Worm (Caenorhabditis elegans): ENCODE data around the gene F08G12.5.

F08G12.5 gene

DNA sequence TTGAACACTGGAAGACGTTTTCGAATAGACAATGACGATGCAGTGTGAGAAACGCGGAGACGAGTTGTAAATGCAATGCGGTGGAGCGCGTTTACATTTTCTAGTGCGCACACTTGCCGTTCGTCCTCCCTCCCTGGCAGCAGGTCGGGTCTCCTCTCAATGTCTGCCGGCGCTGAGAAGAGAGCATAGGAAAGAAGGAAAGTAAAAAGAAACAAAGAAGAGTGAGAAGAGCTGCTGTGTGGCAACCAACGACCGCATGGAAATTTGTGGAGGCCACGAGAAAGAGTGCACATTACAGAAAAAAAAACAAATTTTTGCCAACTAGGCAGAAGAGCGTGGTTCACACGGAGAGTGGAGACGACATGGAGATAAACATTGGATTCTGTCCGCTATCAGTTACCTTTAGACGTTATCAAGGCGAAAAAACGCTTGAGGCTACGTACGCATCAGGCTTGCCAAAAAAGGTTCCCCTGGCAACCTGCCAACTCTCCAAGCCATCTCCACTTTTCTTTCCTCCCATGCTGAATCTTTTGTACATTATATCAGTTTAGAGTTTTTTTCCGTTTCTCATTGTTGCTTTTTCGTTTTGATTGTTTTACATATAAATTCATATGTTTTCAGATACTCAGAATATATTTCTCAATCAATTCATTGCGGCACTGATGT lies 10.3 kb downstream of the F08G12.5 start, which contains the start of the genes snrp-40.1 and F08G12.3 (continued):
- TF ChIP-seq madf-6 (GFP tag; IDR thresholded peaks at IDR 0.05) (peak; percentile 26; the same call in 1 of the 2 replicates), rpc-1 (optimal IDR thresholded peaks at IDR 0.05) (no peak), rpc-1 (tag; optimal IDR thresholded peaks at IDR 0.05) (no peak), ccch-3 (GFP tag; optimal IDR thresholded peaks at IDR 0.05) (no peak)

DNA sequence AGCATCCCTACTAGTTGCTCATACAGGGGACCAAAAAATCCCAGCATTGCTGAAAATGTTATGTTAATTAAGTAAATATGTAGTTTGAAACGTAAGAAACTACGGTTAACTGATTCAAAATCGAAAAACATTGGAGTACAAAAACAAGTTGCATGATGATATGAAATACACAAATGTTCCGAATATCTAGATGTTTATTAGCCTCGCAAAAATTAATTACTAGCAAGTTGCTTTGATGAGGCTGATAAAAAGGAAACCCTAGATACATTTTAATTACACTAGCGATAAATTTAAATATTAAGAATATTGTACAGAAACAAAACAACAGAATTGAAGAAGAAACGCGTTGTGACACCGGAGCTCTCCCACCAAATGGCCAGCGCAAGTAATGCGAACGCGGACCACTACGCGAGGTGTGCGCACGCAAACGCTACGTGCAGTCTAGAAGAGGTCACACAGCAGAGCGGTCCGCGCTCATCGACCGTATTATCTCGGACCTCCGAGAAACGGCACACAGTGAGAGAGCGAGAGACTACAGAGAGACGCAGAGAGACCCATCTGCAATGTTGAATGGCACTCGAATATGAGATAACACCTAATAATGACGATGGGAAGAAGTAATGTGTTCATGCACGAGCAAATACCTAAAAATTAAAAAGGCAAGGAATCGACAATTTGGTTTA lies 13.3 kb downstream of the F08G12.5 start, which contains the start of gene inx-2:
inx-2 (minus strand) TSS at position 51 of the 683 bp plus-strand sequence.
- 0 out of 2 replicates have a peak, but pooled peaks have one; percentile 24 for TF ChIP-seq madf-3 (GFP tag; IDR thresholded peaks at IDR 0.05)
- no peak for TF ChIP-seq K12H6.12 (tag; optimal IDR thresholded peaks at IDR 0.05)
- TF ChIP-seq zfh-2 (GFP tag; conservative IDR thresholded peaks at IDR 0.05): peak; percentile 58; the same call in 1 of the 2 replicates
- TF ChIP-seq F37B4.10 (GFP tag; IDR thresholded peaks at IDR 0.05): 0 out of 2 replicates have a peak, but pooled peaks have one; percentile 28
- TF ChIP-seq K11D2.4 (GFP tag; IDR thresholded peaks at IDR 0.05): 0 out of 2 replicates have a peak, but pooled peaks have one; percentile 15
- peak; percentile 21; the same call in 1 of the 2 replicates for TF ChIP-seq hmg-1.2 (GFP tag; IDR thresholded peaks at IDR 0.05)

DNA sequence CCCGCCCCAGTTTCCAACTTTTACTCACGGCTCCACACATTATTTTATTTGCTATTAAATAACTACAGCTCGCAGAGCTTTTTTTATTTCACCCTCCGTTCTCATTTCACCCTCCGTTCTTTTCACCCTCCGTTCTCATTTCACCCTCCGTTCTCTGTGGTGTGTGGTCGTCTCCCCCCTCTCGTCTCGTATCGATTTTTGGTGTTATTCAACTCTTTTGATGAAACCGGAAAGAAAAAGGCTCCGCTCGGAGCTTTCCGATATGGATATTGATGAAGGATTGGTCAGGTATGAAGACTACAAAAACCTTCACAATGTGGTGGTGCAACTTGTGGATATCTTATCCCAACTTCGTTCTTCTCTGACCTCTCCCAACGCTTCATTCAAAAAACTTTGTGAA lies 19.6 kb downstream of the F08G12.5 start:
- TF ChIP-seq attf-5 (GFP tag; optimal IDR thresholded peaks at IDR 0.05) (no peak), unc-130 (GFP tag; optimal IDR thresholded peaks at IDR 0.05) (no peak), ztf-18 (tag; optimal IDR thresholded peaks at IDR 0.05) (no peak), sea-2 (GFP tag; IDR thresholded peaks at IDR 0.05) (no peak), sptf-2 (GFP tag; optimal IDR thresholded peaks at IDR 0.05) (no peak), F52B5.7 (tag; optimal IDR thresholded peaks at IDR 0.05) (no peak), him-1 (tag; optimal IDR thresholded peaks at IDR 0.05) (no peak), nfyb-1 (GFP tag; IDR thresholded peaks at IDR 0.05) (no peak), mcd-1 (GFP tag; IDR thresholded peaks at IDR 0.05) (no peak), nhr-90 (tag; optimal IDR thresholded peaks at IDR 0.05) (no peak), efl-1 (GFP tag; optimal IDR thresholded peaks at IDR 0.05) (no peak), lin-54 (GFP tag; optimal IDR thresholded peaks at IDR 0.05) (no peak), die-1 (tag; optimal IDR thresholded peaks at IDR 0.05) (no peak), snpc-4 (GFP tag; optimal IDR thresholded peaks at IDR 0.05) (no peak), snpc-4 (tag; optimal IDR thresholded peaks at IDR 0.05) (no peak), xnd-1 (tag; optimal IDR thresholded peaks at IDR 0.05) (no peak), rpc-1 (optimal IDR thresholded peaks at IDR 0.05) (no peak), rpc-1 (tag; optimal IDR thresholded peaks at IDR 0.05) (no peak), lin-35 (GFP tag; optimal IDR thresholded peaks at IDR 0.05) (no peak), lir-1 (GFP tag; conservative IDR thresholded peaks at IDR 0.05) (no peak), madf-10 (tag; optimal IDR thresholded peaks at IDR 0.05) (no peak)

DNA sequence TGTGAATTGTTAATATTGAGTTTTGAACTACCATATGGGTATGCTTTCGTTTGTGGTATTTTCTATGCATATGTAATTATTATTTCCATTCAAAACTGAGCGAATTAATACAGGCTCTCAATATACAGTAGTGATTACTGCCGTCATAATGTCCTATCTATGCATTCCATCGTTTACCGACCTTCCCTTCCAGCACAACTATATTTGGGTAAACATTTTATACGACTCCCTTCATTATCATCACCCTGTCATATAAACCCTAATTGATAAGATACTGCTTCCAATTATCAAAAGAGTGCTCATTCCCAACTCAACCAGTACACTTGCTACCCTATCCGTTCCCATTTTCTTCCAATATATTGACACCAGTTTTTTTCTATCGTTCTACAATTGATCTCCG lies 20.2 kb downstream of the F08G12.5 start:
- TF ChIP-seq F10E7.11 (tag; optimal IDR thresholded peaks at IDR 0.05) (no peak), hlh-12 (tag; optimal IDR thresholded peaks at IDR 0.05) (no peak), rec-8 (tag; optimal IDR thresholded peaks at IDR 0.05) (no peak), sptf-2 (GFP tag; optimal IDR thresholded peaks at IDR 0.05) (no peak)

Measured in whole organism, young adult.